Worm (Caenorhabditis elegans): Measurements from ENCODE around the gene srt-33.

srt-33 gene

ce11 chrV:14322743-14323142 lies 43.1 kb upstream of the srt-33 start, which contains the start of gene F47B8.3 (continued):
- TF ChIP-seq fkh-2 (tag; optimal IDR thresholded peaks at IDR 0.05) (no peak), unc-62 (GFP tag; optimal IDR thresholded peaks at IDR 0.05) (no peak), mdl-1 (tag; optimal IDR thresholded peaks at IDR 0.05) (no peak), fos-1 (tag; optimal IDR thresholded peaks at IDR 0.05) (no peak), elt-3 (tag; optimal IDR thresholded peaks at IDR 0.05) (no peak), nhr-28 (tag; optimal IDR thresholded peaks at IDR 0.05) (no peak), lin-39 (tag; optimal IDR thresholded peaks at IDR 0.05) (no peak), aly-2 (tag; optimal IDR thresholded peaks at IDR 0.05) (no peak), egl-27 (tag; optimal IDR thresholded peaks at IDR 0.05) (no peak)

- no peak for TF ChIP-seq lsy-12 (tag; optimal IDR thresholded peaks at IDR 0.05)
- no peak for TF ChIP-seq ceh-28 (tag; optimal IDR thresholded peaks at IDR 0.05)
Observed at ce11 chrV:14320730-14321319, 41.1 kb upstream of the srt-33 start.

ce11 chrV:14320246-14320645 lies 40.6 kb upstream of the srt-33 start, which contains the start of gene F47B8.14:
F47B8.14 (plus strand) TSS chrV:14320546.
- TF ChIP-seq ama-1 (optimal IDR thresholded peaks at IDR 0.05) (no peak), aly-2 (tag; optimal IDR thresholded peaks at IDR 0.05) (no peak), snpc-4 (tag; optimal IDR thresholded peaks at IDR 0.05) (no peak), elt-3 (tag; optimal IDR thresholded peaks at IDR 0.05) (no peak), ZK546.5 (tag; optimal IDR thresholded peaks at IDR 0.05) (no peak), nfya-1 (tag; optimal IDR thresholded peaks at IDR 0.05; ENCODE audit: insufficient read depth) (no peak), ceh-16 (tag; optimal IDR thresholded peaks at IDR 0.05) (no peak), mdl-1 (tag; optimal IDR thresholded peaks at IDR 0.05) (no peak), ztf-4 (tag; optimal IDR thresholded peaks at IDR 0.05) (no peak), lin-39 (tag; optimal IDR thresholded peaks at IDR 0.05) (no peak)

- TF ChIP-seq skn-1 (tag; optimal IDR thresholded peaks at IDR 0.05) (no peak), zag-1 (tag; optimal IDR thresholded peaks at IDR 0.05) (no peak), nhr-28 (tag; optimal IDR thresholded peaks at IDR 0.05) (no peak), ceh-82 (tag; optimal IDR thresholded peaks at IDR 0.05) (no peak), ceh-16 (tag; optimal IDR thresholded peaks at IDR 0.05) (no peak), daf-12 (tag; optimal IDR thresholded peaks at IDR 0.05) (no peak), ztf-11 (tag; optimal IDR thresholded peaks at IDR 0.05) (no peak), nhr-77 (tag; optimal IDR thresholded peaks at IDR 0.05) (no peak), unc-39 (tag; optimal IDR thresholded peaks at IDR 0.05) (no peak), unc-62 (GFP tag; optimal IDR thresholded peaks at IDR 0.05) (no peak), nhr-23 (tag; optimal IDR thresholded peaks at IDR 0.05) (no peak), eor-1 (tag; optimal IDR thresholded peaks at IDR 0.05) (no peak), nhr-237 (tag; optimal IDR thresholded peaks at IDR 0.05) (no peak), mml-1 (tag; optimal IDR thresholded peaks at IDR 0.05) (no peak), ZK546.5 (tag; optimal IDR thresholded peaks at IDR 0.05) (no peak), fkh-10 (GFP tag; optimal IDR thresholded peaks at IDR 0.05) (no peak), nhr-11 (tag; optimal IDR thresholded peaks at IDR 0.05) (no peak), lin-15B (tag; optimal IDR thresholded peaks at IDR 0.05) (no peak)
Observed at ce11 chrV:14319101-14319781, 39.6 kb upstream of the srt-33 start, which contains the start of gene F47B8.13. F47B8.13 (minus strand) TSS chrV:14319731.

ce11 chrV:14317621-14318020 lies 37.9 kb upstream of the srt-33 start:
- TF ChIP-seq nhr-43 (tag; optimal IDR thresholded peaks at IDR 0.05; ENCODE audit: poor library complexity, severe bottlenecking) (no peak), fkh-2 (tag; optimal IDR thresholded peaks at IDR 0.05) (no peak), pqm-1 (tag; optimal IDR thresholded peaks at IDR 0.05) (no peak), ztf-11 (tag; optimal IDR thresholded peaks at IDR 0.05) (no peak), nhr-76 (tag; optimal IDR thresholded peaks at IDR 0.05) (no peak), aly-2 (tag; optimal IDR thresholded peaks at IDR 0.05) (no peak), daf-12 (tag; optimal IDR thresholded peaks at IDR 0.05) (no peak), ceh-82 (tag; optimal IDR thresholded peaks at IDR 0.05) (no peak), sea-2 (GFP tag; optimal IDR thresholded peaks at IDR 0.05) (no peak), lsy-12 (tag; optimal IDR thresholded peaks at IDR 0.05) (no peak), pha-4 (tag; optimal IDR thresholded peaks at IDR 0.05) (no peak), mdl-1 (tag; optimal IDR thresholded peaks at IDR 0.05) (no peak), mml-1 (tag; optimal IDR thresholded peaks at IDR 0.05) (no peak), R02D3.7 (tag; optimal IDR thresholded peaks at IDR 0.05) (no peak), ZK546.5 (tag; optimal IDR thresholded peaks at IDR 0.05) (no peak), nfya-1 (tag; optimal IDR thresholded peaks at IDR 0.05; ENCODE audit: insufficient read depth) (no peak), elt-3 (tag; optimal IDR thresholded peaks at IDR 0.05) (no peak), eor-1 (tag; optimal IDR thresholded peaks at IDR 0.05) (no peak)
